Worm (Caenorhabditis elegans) whole organism, young adult: ENCODE data around the gene tpst-1.
A peak's percentile ranks its signal among the peaks of the same experiment; 100 is the strongest.

Experiments used
- B0019.2 ChIP-seq: fragments of 200-800 bp; sonication (Bioruptor generic); conservative IDR thresholded peaks from 2 replicates; pipeline ENCODE4 v1.3.6; 2022; ENCODE audit warnings: missing genetic modification reagents, missing genetic modification characterization, missing compliant biosample characterization
- C17E4.6 ChIP-seq: fragments of 200-800 bp; sonication (Bioruptor generic); IDR thresholded peaks from 2 replicates; pipeline ENCODE4 v1.3.6; 2022; ENCODE audit warnings: missing genetic modification reagents, missing genetic modification characterization, missing compliant biosample characterization
- F39B2.1 ChIP-seq: fragments of 200-800 bp; sonication (Bioruptor generic); IDR thresholded peaks from 2 replicates; pipeline ENCODE4 v1.3.6; 2022; ENCODE audit warnings: missing genetic modification reagents, missing genetic modification characterization, missing compliant biosample characterization
- F57C9.4 ChIP-seq: sonication (generic microtip); optimal IDR thresholded peaks from 2 replicates; lab custom pipeline; 2017; ENCODE audit warnings: mild to moderate bottlenecking, missing genetic modification characterization, missing compliant biosample characterization
- Y53G8AR.9 ChIP-seq: fragments of 200-800 bp; sonication (Bioruptor generic); conservative IDR thresholded peaks from 2 replicates; pipeline ENCODE4 v1.3.6; 2022; ENCODE audit warnings: missing genetic modification reagents, missing genetic modification characterization, missing compliant biosample characterization
- Y56A3A.18 ChIP-seq: fragments of 200-800 bp; sonication (Bioruptor generic); IDR thresholded peaks from 2 replicates; pipeline ENCODE4 v1.3.6; 2022; ENCODE audit warnings: missing genetic modification reagents, missing genetic modification characterization, missing compliant biosample characterization
- atf-7 ChIP-seq: sonication (generic microtip); optimal IDR thresholded peaks from 2 replicates; lab custom pipeline; 2017; ENCODE audit warnings: mild to moderate bottlenecking, missing genetic modification characterization, missing compliant biosample characterization
- attf-5 ChIP-seq: fragments of 200-800 bp; sonication (Bioruptor generic); optimal IDR thresholded peaks from 2 replicates; lab custom pipeline; 2018; ENCODE audit warnings: mild to moderate bottlenecking, missing genetic modification characterization, missing compliant biosample characterization
- attf-6 ChIP-seq: fragments of 200-800 bp; sonication (Bioruptor generic); IDR thresholded peaks from 2 replicates; pipeline ENCODE4 v1.3.6; 2022; ENCODE audit warnings: missing genetic modification reagents, missing genetic modification characterization, missing compliant biosample characterization
- cebp-1 ChIP-seq, 2 experiments: fragments of 200-800 bp in 1 of 2; sonication (Bioruptor generic) in 1 of 2; sonication (generic microtip) in 1 of 2; IDR thresholded peaks in 1 of 2; optimal IDR thresholded peaks in 1 of 2; 2 replicates each; pipeline versions ENCODE4 v1.3.6 to Lab custom; 2017 to 2022; ENCODE audit warnings: missing compliant biosample characterization in 2 of 2, missing genetic modification characterization in 2 of 2, mild to moderate bottlenecking in 1 of 2, missing genetic modification reagents in 1 of 2, moderate library complexity in 1 of 2
- ceh-58 ChIP-seq: fragments of 200-800 bp; sonication (Bioruptor generic); IDR thresholded peaks from 2 replicates; pipeline ENCODE4 v1.3.6; 2022; ENCODE audit warnings: missing genetic modification characterization, missing compliant biosample characterization
- dox-1 ChIP-seq: fragments of 200-800 bp; sonication (Bioruptor generic); IDR thresholded peaks from 2 replicates; pipeline ENCODE4 v1.3.6; 2022; ENCODE audit warnings: missing genetic modification reagents, missing genetic modification characterization, missing compliant biosample characterization
- egl-44 ChIP-seq: fragments of 200-800 bp; sonication (Bioruptor generic); IDR thresholded peaks from 2 replicates; pipeline ENCODE4 v1.3.6; 2022; ENCODE audit warnings: missing genetic modification reagents, missing genetic modification characterization, missing compliant biosample characterization
- gei-17 ChIP-seq: fragments of 200-800 bp; sonication (Bioruptor generic); optimal IDR thresholded peaks from 2 replicates; lab custom pipeline; 2018; ENCODE audit warnings: mild to moderate bottlenecking, missing genetic modification characterization, missing compliant biosample characterization
- hmg-1.2 ChIP-seq: fragments of 200-800 bp; sonication (Bioruptor generic); IDR thresholded peaks from 2 replicates; pipeline ENCODE4 v1.3.6; 2022; ENCODE audit warnings: missing genetic modification reagents, missing genetic modification characterization, missing compliant biosample characterization
- hrde-1 ChIP-seq: sonication (generic microtip); optimal IDR thresholded peaks from 2 replicates; lab custom pipeline; 2016; ENCODE audit warnings: missing genetic modification characterization, mild to moderate bottlenecking, missing compliant biosample characterization, moderate library complexity, missing genotype, missing genetic modification reagents, borderline replicate concordance
- let-607 ChIP-seq, 2 experiments: fragments of 200-800 bp in 1 of 2; sonication (Bioruptor generic) in 1 of 2; sonication (generic microtip) in 1 of 2; optimal IDR thresholded peaks; 2 replicates each; lab custom pipeline; 2016 to 2018; ENCODE audit warnings: mild to moderate bottlenecking in 2 of 2, missing compliant biosample characterization in 2 of 2, missing genetic modification characterization in 2 of 2, moderate library complexity in 2 of 2, missing genotype in 1 of 2
- lin-40 ChIP-seq: sonication (generic microtip); optimal IDR thresholded peaks from 2 replicates; lab custom pipeline; 2016; ENCODE audit warnings: missing genetic modification characterization, mild to moderate bottlenecking, missing compliant biosample characterization, missing genotype, missing genetic modification reagents
- madf-3 ChIP-seq: fragments of 200-800 bp; sonication (Bioruptor generic); IDR thresholded peaks from 2 replicates; pipeline ENCODE4 v1.3.6; 2022; ENCODE audit warnings: missing genetic modification reagents, missing genetic modification characterization, missing compliant biosample characterization
- mcd-1 ChIP-seq: fragments of 200-800 bp; sonication (Bioruptor generic); IDR thresholded peaks from 2 replicates; pipeline ENCODE4 v1.3.6; 2022; ENCODE audit warnings: missing genetic modification reagents, missing genetic modification characterization, missing compliant biosample characterization
- nfyb-1 ChIP-seq: fragments of 200-800 bp; sonication (Bioruptor generic); IDR thresholded peaks from 2 replicates; pipeline ENCODE4 v1.3.6; 2022; ENCODE audit warnings: missing genetic modification reagents, missing genetic modification characterization, missing compliant biosample characterization
- nhr-120 ChIP-seq: fragments of 200-800 bp; sonication (Bioruptor generic); IDR thresholded peaks from 2 replicates; pipeline ENCODE4 v1.3.6; 2022; ENCODE audit warnings: missing genetic modification characterization, missing compliant biosample characterization
- nhr-80 ChIP-seq: sonication (generic microtip); optimal IDR thresholded peaks from 2 replicates; lab custom pipeline; 2016; ENCODE audit warnings: missing genetic modification characterization, missing compliant biosample characterization
- nhr-90 ChIP-seq: sonication (generic microtip); optimal IDR thresholded peaks from 2 replicates; lab custom pipeline; 2016; ENCODE audit warnings: missing genotype, mild to moderate bottlenecking, missing genetic modification characterization, missing compliant biosample characterization
- rpc-1 ChIP-seq, 2 experiments: fragments of 150-350 bp in 1 of 2; sonication (generic microtip) in 1 of 2; optimal IDR thresholded peaks; 2 replicates each; lab custom pipeline; 2014 to 2018; ENCODE audit warnings: missing biosample characterization in 1 of 2, missing genetic modification characterization in 1 of 2, missing genetic modification reagents in 1 of 2, missing genotype in 1 of 2
- sdz-38 ChIP-seq: sonication (generic microtip); optimal IDR thresholded peaks from 2 replicates; lab custom pipeline; 2016; ENCODE audit warnings: missing genotype, missing genetic modification characterization, missing compliant biosample characterization
- sea-2 ChIP-seq: fragments of 200-800 bp; sonication (Bioruptor generic); IDR thresholded peaks from 2 replicates; pipeline ENCODE4 v1.3.6; 2022; ENCODE audit warnings: missing genetic modification characterization, missing compliant biosample characterization
- snpc-4 ChIP-seq, 5 experiments: fragments of 150-350 bp in 1 of 5; sonication (generic microtip) in 4 of 5; optimal IDR thresholded peaks; 2 replicates each; lab custom pipeline; 2014 to 2018; ENCODE audit warnings: missing genetic modification characterization in 5 of 5, missing biosample characterization in 3 of 5, antibody characterized with exemption in 2 of 5, mild to moderate bottlenecking in 2 of 5, missing compliant biosample characterization in 2 of 5, missing genotype in 2 of 5, moderate library complexity in 2 of 5, missing genetic modification reagents in 1 of 5
- tbp1 ChIP-seq: fragments of 200-800 bp; sonication (Bioruptor generic); optimal IDR thresholded peaks from 2 replicates; lab custom pipeline; 2018; ENCODE audit warnings: mild to moderate bottlenecking, missing genetic modification characterization, missing compliant biosample characterization
- unc-130 ChIP-seq: sonication (generic microtip); optimal IDR thresholded peaks from 2 replicates; lab custom pipeline; 2016; ENCODE audit warnings: missing genetic modification reagents, missing genetic modification characterization, missing compliant biosample characterization
- unc-62 ChIP-seq: fragments of 150-350 bp; optimal IDR thresholded peaks from 2 replicates; lab custom pipeline; 2014; ENCODE audit warnings: missing biosample characterization, missing genetic modification reagents, missing genetic modification characterization
- xnd-1 ChIP-seq: sonication (generic microtip); optimal IDR thresholded peaks from 2 replicates; lab custom pipeline; 2016; ENCODE audit warnings: missing genotype, missing genetic modification reagents, missing genetic modification characterization, missing compliant biosample characterization
- zim-3 ChIP-seq: sonication (generic microtip); optimal IDR thresholded peaks from 2 replicates; lab custom pipeline; 2017; ENCODE audit warnings: mild to moderate bottlenecking, missing genetic modification characterization, moderate library complexity, missing compliant biosample characterization
- ztf-3 ChIP-seq: fragments of 200-800 bp; sonication (Bioruptor generic); optimal IDR thresholded peaks from 2 replicates; lab custom pipeline; 2018; ENCODE audit warnings: mild to moderate bottlenecking, missing genetic modification characterization, missing compliant biosample characterization

The tpst-1 gene

ce11 chrIII:12673382-12673970 lies 11.4 kb upstream of the tpst-1 start, which contains the start of the genes taf-7.2 and elpc-2 (continued):
- no peak for TF ChIP-seq B0019.2 (GFP tag; lab: Robert Waterston, UW)

ce11 chrIII:12668821-12669220 lies 6.7 kb upstream of the tpst-1 start:
- no peak for TF ChIP-seq dox-1 (GFP tag; lab: Robert Waterston, UW)
- no peak for TF ChIP-seq rpc-1 (optimal IDR thresholded peaks at IDR 0.05; lab: Kevin White, UChicago)
- TF ChIP-seq rpc-1 (tag; optimal IDR thresholded peaks at IDR 0.05; lab: Kevin White, UChicago), result no peak
- no peak for TF ChIP-seq gei-17 (GFP tag; lab: Kevin White, UChicago)
- no peak for TF ChIP-seq F57C9.4 (tag; lab: Kevin White, UChicago)
- TF ChIP-seq ceh-58, result no peak
- no peak for TF ChIP-seq Y56A3A.18 (GFP tag; lab: Robert Waterston, UW)
- no peak for TF ChIP-seq Y53G8AR.9 (GFP tag; lab: Robert Waterston, UW)
- no peak for TF ChIP-seq attf-5
- no peak for TF ChIP-seq nhr-120 (GFP tag; lab: Robert Waterston, UW)
- no peak for TF ChIP-seq attf-6 (GFP tag; lab: Robert Waterston, UW)
- no peak for TF ChIP-seq hrde-1
- TF ChIP-seq C17E4.6, result no peak
- TF ChIP-seq let-607 (tag; optimal IDR thresholded peaks at IDR 0.05; lab: Kevin White, UChicago), result no peak
- TF ChIP-seq unc-130, result no peak
- no peak for TF ChIP-seq xnd-1
- no peak for TF ChIP-seq zim-3 (tag; lab: Kevin White, UChicago)
- TF ChIP-seq sea-2 (GFP tag; lab: Robert Waterston, UW), result no peak

ce11 chrIII:12665500-12665907 lies 3.4 kb upstream of the tpst-1 start:
- TF ChIP-seq nfyb-1 (GFP tag; lab: Robert Waterston, UW) (0 out of 2 replicates have a peak, but pooled peaks have one; percentile 22), hmg-1.2 (peak; percentile 44; the same call in 1 of the 2 replicates), attf-5 (peak; percentile 16), mcd-1 (GFP tag; lab: Robert Waterston, UW) (peak; percentile 75)

- TF ChIP-seq let-607 (tag; optimal IDR thresholded peaks at IDR 0.05; lab: Kevin White, UChicago) (peak; percentile 47 to 81), ztf-3 (GFP tag; lab: Kevin White, UChicago) (peak; percentile 54), nhr-80 (tag; lab: Kevin White, UChicago) (peak; percentile 88), dox-1 (GFP tag; lab: Robert Waterston, UW) (peak; percentile 23; the same call in 1 of the 2 replicates), atf-7 (tag; lab: Kevin White, UChicago) (peak; percentile 42), sdz-38 (tag; lab: Kevin White, UChicago) (no peak), nhr-90 (peak; percentile 7), tbp1 (GFP tag; lab: Kevin White, UChicago) (peak; percentile 22), unc-62 (peak; percentile 63), F39B2.1 (no peak), cebp-1 (GFP tag; IDR thresholded peaks at IDR 0.05; lab: Robert Waterston, UW) (no peak), cebp-1 (tag; optimal IDR thresholded peaks at IDR 0.05; lab: Kevin White, UChicago) (peak; percentile 10), unc-130 (no peak), egl-44 (0 out of 2 replicates have a peak, but pooled peaks have one; percentile 16), lin-40 (peak; percentile 7), snpc-4 (GFP tag; optimal IDR thresholded peaks at IDR 0.05; lab: Kevin White, UChicago) (no peak), snpc-4 (tag; optimal IDR thresholded peaks at IDR 0.05; lab: Kevin White, UChicago) (peak in 1 of 4 experiments; percentile 2), madf-3 (GFP tag; lab: Robert Waterston, UW) (no peak)
These were observed 3.4 kb downstream of the tpst-1 start for ce11 chrIII:12658649-12659048.
